Worm (Caenorhabditis elegans): ENCODE measurements around the gene abu-9.

The abu-9 gene

DNA sequence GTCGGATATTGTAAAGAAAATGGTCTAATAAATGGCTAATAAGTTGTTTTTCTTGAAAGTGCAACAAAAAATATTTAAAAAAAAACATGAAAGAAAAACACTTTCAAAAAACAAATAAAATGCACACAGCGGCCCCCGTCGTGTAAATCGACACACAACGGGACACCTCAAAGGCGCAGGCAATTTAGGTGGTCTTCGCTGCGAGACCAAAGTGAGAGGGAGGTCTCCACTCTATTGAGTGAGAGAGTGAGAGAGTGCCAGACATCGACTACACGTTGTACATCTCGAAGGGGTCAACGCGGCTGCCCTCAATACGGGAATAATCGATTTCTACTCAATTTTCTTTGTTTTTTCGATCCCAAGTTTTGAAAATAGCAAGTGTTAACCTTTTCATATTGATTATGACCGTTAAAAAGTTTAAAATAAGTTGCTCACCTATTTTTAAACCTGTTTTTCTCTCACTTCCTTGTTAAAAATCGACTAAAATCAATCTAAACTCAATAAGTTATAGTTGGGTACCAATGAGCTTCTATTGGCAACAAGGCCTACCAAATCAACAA, 35.1 kb upstream of the abu-9 start, which contains the start of gene sec-16A.2:
Gene sec-16A.2 (plus strand): TSS at position 510 of the 560 bp plus-strand sequence.
- TF ChIP-seq hmg-4 (GFP tag; optimal IDR thresholded peaks at IDR 0.05) (peak; percentile 67), F13C5.2 (tag; optimal IDR thresholded peaks at IDR 0.05) (peak; percentile 0), flt-1 (GFP tag; IDR thresholded peaks at IDR 0.05) (0 out of 2 replicates have a peak, but pooled peaks have one; percentile 2), sea-1 (GFP tag; conservative IDR thresholded peaks at IDR 0.05) (no peak)

DNA sequence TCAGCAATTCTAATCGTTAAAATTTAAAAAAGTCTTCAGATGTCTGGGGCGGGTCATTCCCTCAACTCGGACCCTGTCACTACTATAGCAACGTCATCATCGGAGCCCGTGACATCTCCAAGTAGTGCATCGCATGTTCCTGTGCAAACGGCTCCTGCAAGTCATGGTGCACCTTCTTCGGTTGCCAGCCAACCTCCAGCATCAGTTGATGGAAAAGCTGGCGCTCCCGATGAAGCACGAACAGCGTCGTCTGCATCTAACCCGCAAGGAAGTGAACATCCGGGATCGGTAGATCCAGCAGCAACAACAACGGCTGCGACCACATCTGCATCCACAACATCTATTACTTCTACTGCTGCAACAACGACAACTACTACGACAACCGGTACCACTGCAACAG, 27.3 kb upstream of the abu-9 start, which contains the start of gene R09F10.3:
Gene R09F10.3 (plus strand): TSS at position 40 of the 400 bp plus-strand sequence.
- no peak for TF ChIP-seq B0310.2 (tag; optimal IDR thresholded peaks at IDR 0.05)
- peak; percentile 12 for TF ChIP-seq hmg-4 (GFP tag; optimal IDR thresholded peaks at IDR 0.05)

DNA sequence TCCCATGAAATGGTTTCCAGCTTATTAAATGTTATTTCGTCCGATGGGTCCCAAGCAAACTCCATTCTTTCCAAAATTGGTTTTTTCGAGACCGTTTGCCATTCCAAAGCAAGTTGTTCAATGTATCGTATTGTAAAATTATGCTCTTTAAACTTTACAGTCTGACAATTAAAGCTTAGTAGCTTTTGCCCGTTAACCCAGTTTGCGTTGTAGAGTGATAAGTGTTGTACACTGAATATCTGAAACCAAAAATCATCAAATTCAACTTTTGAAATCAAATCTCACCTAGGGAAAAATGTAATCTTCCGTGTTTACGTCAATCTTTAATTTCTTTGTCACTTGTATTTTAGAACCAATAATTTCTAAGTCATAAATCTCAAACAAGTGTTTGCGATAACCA, 24.6 kb upstream of the abu-9 start:
- TF ChIP-seq scrt-1 (GFP tag; IDR thresholded peaks at IDR 0.05) (no peak), hmg-4 (GFP tag; optimal IDR thresholded peaks at IDR 0.05) (no peak), tbx-37 (GFP tag; conservative IDR thresholded peaks at IDR 0.05) (no peak), aly-1 (tag; optimal IDR thresholded peaks at IDR 0.05) (no peak), F13C5.2 (tag; optimal IDR thresholded peaks at IDR 0.05) (no peak)

DNA sequence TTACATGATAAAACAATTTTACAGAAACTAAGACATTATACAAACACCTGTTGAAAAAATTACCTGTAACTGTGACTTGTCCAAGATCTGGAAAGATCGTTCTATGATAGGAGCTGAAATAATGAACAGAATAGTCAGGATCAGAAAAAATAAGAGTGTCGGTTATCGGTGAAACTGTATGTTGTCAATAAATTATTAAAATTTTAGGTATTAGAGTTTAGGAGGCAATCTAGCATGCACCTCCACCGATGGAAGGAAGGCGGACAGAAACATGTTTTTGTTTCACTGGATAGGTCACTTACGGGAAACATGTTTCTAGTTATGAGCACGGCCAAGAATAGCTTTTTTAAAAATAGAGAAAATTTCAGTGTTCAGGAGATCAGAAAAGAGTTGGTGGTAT, 22.4 kb upstream of the abu-9 start, which contains the start of gene ced-13:
Gene ced-13 (minus strand): TSS at position 101 of the 400 bp plus-strand sequence.
- no peak for TF ChIP-seq pes-1 (GFP tag; IDR thresholded peaks at IDR 0.05)
- TF ChIP-seq hmg-4 (GFP tag; optimal IDR thresholded peaks at IDR 0.05), result no peak
- TF ChIP-seq ceh-13 (GFP tag; optimal IDR thresholded peaks at IDR 0.05), result no peak
- no peak for TF ChIP-seq flt-1 (GFP tag; IDR thresholded peaks at IDR 0.05)

DNA sequence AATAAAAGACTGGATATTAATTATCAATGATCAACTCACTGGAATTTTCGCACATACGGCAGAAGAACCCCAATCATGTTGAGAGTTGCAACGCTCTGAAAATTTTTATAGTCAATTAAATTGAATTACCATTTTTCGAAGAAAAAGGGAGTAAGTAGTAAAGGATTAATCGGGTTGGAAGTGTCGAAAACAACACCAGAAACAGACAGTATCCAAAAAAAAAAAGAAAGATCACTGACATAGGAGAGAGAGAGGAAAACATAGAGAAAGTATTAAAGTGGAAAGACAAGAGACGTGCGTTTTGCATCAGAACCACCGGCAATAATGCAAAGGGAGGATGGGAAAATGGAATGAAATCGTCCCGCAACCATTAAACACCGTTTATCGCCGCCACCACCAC, 19.6 kb upstream of the abu-9 start, which contains the start of gene inx-5:
Gene inx-5 (minus strand): TSS at position 101 of the 400 bp plus-strand sequence.
- TF ChIP-seq tra-4 (tag; optimal IDR thresholded peaks at IDR 0.05), result no peak
- TF ChIP-seq ama-1 (optimal IDR thresholded peaks at IDR 0.05), result no peak
- TF ChIP-seq B0310.2 (tag; optimal IDR thresholded peaks at IDR 0.05), result no peak
- TF ChIP-seq tbx-37 (GFP tag; conservative IDR thresholded peaks at IDR 0.05), result no peak
- TF ChIP-seq scrt-1 (GFP tag; IDR thresholded peaks at IDR 0.05), result no peak

DNA sequence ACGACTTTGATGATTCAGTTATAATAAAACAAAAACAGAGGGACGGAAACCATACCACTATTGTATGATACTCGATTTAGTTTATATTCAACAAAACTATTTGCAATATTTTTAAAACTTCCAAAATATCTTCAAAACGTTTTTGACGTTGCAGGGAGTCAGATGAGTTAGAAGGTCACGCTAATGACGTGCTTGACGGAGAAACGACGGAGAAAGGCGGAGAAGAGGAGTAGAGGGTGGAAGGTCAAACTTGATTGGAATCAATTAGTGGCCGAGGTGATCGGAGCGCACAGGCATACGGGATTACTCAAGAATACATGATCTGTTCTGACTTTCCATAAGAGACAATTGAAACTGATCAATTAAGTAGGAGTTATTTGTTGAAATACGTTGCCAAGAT, 19.1 kb upstream of the abu-9 start:
- TF ChIP-seq ets-7 (tag; optimal IDR thresholded peaks at IDR 0.05) (no peak), F13C5.2 (tag; optimal IDR thresholded peaks at IDR 0.05) (no peak), tbx-11 (GFP tag; IDR thresholded peaks at IDR 0.05) (no peak), tbx-37 (GFP tag; conservative IDR thresholded peaks at IDR 0.05) (no peak), hmbx-1 (tag; optimal IDR thresholded peaks at IDR 0.05) (no peak), hnd-1 (tag; optimal IDR thresholded peaks at IDR 0.05) (no peak), tra-4 (tag; optimal IDR thresholded peaks at IDR 0.05) (no peak), pes-1 (GFP tag; IDR thresholded peaks at IDR 0.05) (no peak), ceh-13 (GFP tag; optimal IDR thresholded peaks at IDR 0.05) (no peak), scrt-1 (GFP tag; IDR thresholded peaks at IDR 0.05) (no peak), flt-1 (GFP tag; IDR thresholded peaks at IDR 0.05) (no peak), hmg-4 (GFP tag; optimal IDR thresholded peaks at IDR 0.05) (no peak), ama-1 (optimal IDR thresholded peaks at IDR 0.05) (no peak), ceh-36 (tag; optimal IDR thresholded peaks at IDR 0.05) (no peak), sea-1 (GFP tag; conservative IDR thresholded peaks at IDR 0.05) (no peak), B0310.2 (tag; optimal IDR thresholded peaks at IDR 0.05) (no peak), aly-1 (tag; optimal IDR thresholded peaks at IDR 0.05) (no peak)

- TF ChIP-seq ets-7 (tag; optimal IDR thresholded peaks at IDR 0.05) (no peak), pes-1 (GFP tag; IDR thresholded peaks at IDR 0.05) (no peak), tbx-37 (GFP tag; conservative IDR thresholded peaks at IDR 0.05) (no peak), aly-1 (tag; optimal IDR thresholded peaks at IDR 0.05) (no peak), hnd-1 (tag; optimal IDR thresholded peaks at IDR 0.05) (no peak), hmg-4 (GFP tag; optimal IDR thresholded peaks at IDR 0.05) (no peak), scrt-1 (GFP tag; IDR thresholded peaks at IDR 0.05) (no peak), sea-1 (GFP tag; conservative IDR thresholded peaks at IDR 0.05) (no peak), hmbx-1 (tag; optimal IDR thresholded peaks at IDR 0.05) (no peak), tbx-11 (GFP tag; IDR thresholded peaks at IDR 0.05) (no peak), ama-1 (optimal IDR thresholded peaks at IDR 0.05) (no peak), B0310.2 (tag; optimal IDR thresholded peaks at IDR 0.05) (no peak), ceh-36 (tag; optimal IDR thresholded peaks at IDR 0.05) (no peak)
Measured at ce11 chrX:8307600-8307999, 14.3 kb upstream of the abu-9 start, which contains the start of gene R09F10.5. Gene R09F10.5 (minus strand): TSS chrX:8307700.

DNA sequence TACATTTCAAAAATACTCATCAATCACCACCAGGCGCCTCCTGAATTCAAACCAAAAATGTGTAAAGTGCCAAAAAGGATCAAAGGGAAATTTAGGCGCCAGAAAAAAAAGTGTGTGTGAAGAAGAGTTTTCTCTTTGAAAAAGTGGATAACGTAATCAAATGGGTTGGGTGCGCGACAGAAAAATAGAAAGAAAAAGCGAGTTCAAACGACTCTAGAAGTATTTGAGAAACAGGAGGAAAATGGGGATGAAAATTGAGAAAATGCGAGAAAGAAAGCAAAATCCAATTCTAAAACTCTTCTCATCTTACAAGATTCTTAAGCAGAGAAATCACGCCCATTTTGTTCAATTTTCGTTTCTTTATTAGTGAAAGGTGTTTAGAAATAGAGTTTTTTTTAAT, 13.4 kb upstream of the abu-9 start:
- TF ChIP-seq ama-1 (optimal IDR thresholded peaks at IDR 0.05) (no peak), hmg-4 (GFP tag; optimal IDR thresholded peaks at IDR 0.05) (no peak), hnd-1 (tag; optimal IDR thresholded peaks at IDR 0.05) (no peak), aly-1 (tag; optimal IDR thresholded peaks at IDR 0.05) (no peak)

- TF ChIP-seq hmg-4 (GFP tag; optimal IDR thresholded peaks at IDR 0.05) (no peak), ets-7 (tag; optimal IDR thresholded peaks at IDR 0.05) (no peak), ama-1 (optimal IDR thresholded peaks at IDR 0.05) (no peak), F13C5.2 (tag; optimal IDR thresholded peaks at IDR 0.05) (no peak), sea-1 (GFP tag; conservative IDR thresholded peaks at IDR 0.05) (no peak), tbx-37 (GFP tag; conservative IDR thresholded peaks at IDR 0.05) (no peak), hnd-1 (tag; optimal IDR thresholded peaks at IDR 0.05) (no peak), ceh-36 (tag; optimal IDR thresholded peaks at IDR 0.05) (no peak), scrt-1 (GFP tag; IDR thresholded peaks at IDR 0.05) (no peak), tbx-11 (GFP tag; IDR thresholded peaks at IDR 0.05) (no peak), flt-1 (GFP tag; IDR thresholded peaks at IDR 0.05) (no peak), hmbx-1 (tag; optimal IDR thresholded peaks at IDR 0.05) (no peak), ceh-13 (GFP tag; optimal IDR thresholded peaks at IDR 0.05) (no peak)
Measured at ce11 chrX:8310747-8311146, 11.2 kb upstream of the abu-9 start.

Data from whole organism, early embryonic.